Worm (Caenorhabditis elegans): ENCODE data around the gene F10G7.12.

DNA sequence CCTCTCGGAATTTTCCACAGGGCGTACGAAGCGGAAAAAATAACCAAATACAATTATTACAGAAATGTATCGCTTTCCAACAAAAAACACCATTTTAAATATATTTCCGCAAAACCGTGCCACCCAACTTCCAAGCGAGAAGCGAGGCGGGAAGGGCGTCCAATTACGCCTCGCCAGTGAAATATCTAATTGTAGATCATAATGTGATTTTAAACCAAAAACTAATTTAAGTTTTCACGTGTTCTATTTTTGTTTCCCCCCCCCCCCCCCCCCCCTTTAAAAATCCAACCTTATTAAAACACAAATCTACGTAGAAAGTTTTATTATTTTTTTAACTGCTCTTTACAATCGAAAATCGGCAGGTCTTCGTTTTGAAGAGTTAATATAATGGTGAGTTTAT, at the start of gene F10G7.12:
- TF ChIP-seq Y22D7AL.16 (tag; optimal IDR thresholded peaks at IDR 0.05) (no peak), pqm-1 (tag; optimal IDR thresholded peaks at IDR 0.05) (no peak), elt-4 (tag; optimal IDR thresholded peaks at IDR 0.05) (no peak), nhr-232 (tag; optimal IDR thresholded peaks at IDR 0.05) (no peak), fkh-10 (GFP tag; optimal IDR thresholded peaks at IDR 0.05) (no peak)
